Worm (Caenorhabditis elegans): Measurements from ENCODE around the gene hsp-110.

Gene hsp-110

DNA sequence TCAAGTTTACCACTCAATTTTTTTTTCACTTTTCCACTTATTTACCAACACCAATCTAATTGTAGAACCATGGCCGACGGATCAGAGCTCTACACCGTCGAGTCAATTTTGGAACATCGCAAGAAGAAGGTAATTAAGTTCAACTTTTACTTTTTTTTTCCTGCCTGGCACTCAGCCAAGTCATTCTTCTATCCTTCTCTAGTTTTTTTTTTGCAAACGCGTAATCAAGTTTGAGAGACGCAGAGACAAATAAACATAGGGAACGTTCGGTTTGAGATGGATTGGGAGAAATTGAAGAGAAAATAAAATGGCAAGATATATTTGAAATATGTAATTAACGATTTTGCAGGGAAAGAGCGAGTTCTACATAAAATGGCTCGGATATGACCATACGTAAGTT, 20.4 kb downstream of the hsp-110 start, which contains the start of gene cec-1:
cec-1 (plus strand) TSS at position 63 of the 400 bp plus-strand sequence.
- no peak for TF ChIP-seq nhr-237 (tag; optimal IDR thresholded peaks at IDR 0.05)
- no peak for TF ChIP-seq pha-4 (tag; optimal IDR thresholded peaks at IDR 0.05)
- TF ChIP-seq blmp-1 (tag; optimal IDR thresholded peaks at IDR 0.05) = no peak
- no peak for TF ChIP-seq elt-3 (tag; optimal IDR thresholded peaks at IDR 0.05)
- TF ChIP-seq ham-2 (GFP tag; optimal IDR thresholded peaks at IDR 0.05) = no peak
- TF ChIP-seq sptf-1 (tag; optimal IDR thresholded peaks at IDR 0.05) = no peak
- TF ChIP-seq unc-62 (GFP tag; optimal IDR thresholded peaks at IDR 0.05) = no peak
- TF ChIP-seq ces-1 (GFP tag; optimal IDR thresholded peaks at IDR 0.05) = peak; percentile 74
- TF ChIP-seq nhr-76 (tag; optimal IDR thresholded peaks at IDR 0.05) = no peak

DNA sequence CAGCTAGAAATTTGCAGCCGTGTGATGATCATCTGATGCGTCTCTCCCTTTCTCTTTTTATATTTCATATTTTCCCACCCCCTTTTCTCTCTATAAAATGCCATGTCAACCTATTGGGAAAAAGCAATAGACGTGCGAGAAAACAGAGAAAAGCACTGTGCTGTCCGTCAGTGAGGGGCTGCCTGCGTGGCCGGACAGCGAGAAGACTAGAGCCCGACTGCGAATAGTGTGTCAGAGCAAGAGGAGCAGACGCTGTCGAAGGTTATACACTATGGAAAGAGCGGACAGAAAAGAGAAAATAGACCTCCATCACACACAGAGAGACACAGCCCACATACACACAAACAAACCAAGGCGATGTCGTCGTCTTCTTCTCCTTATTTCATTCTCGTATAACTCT, 21.6 kb downstream of the hsp-110 start:
- TF ChIP-seq elt-3 (tag; optimal IDR thresholded peaks at IDR 0.05) = no peak
- peak; percentile 1 for TF ChIP-seq nhr-2 (tag; optimal IDR thresholded peaks at IDR 0.05)
- TF ChIP-seq nhr-237 (tag; optimal IDR thresholded peaks at IDR 0.05) = no peak
- TF ChIP-seq lin-32 (GFP tag; optimal IDR thresholded peaks at IDR 0.05) = no peak
- TF ChIP-seq drap-1 (GFP tag; optimal IDR thresholded peaks at IDR 0.05) = peak; percentile 49
- TF ChIP-seq bed-3 (GFP tag; optimal IDR thresholded peaks at IDR 0.05) = no peak
- TF ChIP-seq mls-2 (tag; optimal IDR thresholded peaks at IDR 0.05) = peak; percentile 53
- peak; percentile 19 for TF ChIP-seq unc-120 (tag; optimal IDR thresholded peaks at IDR 0.05; ENCODE audit: poor library complexity, severe bottlenecking)
- TF ChIP-seq elt-1 (tag; optimal IDR thresholded peaks at IDR 0.05; ENCODE audit: borderline replicate concordance, insufficient read depth) = no peak
- TF ChIP-seq lsy-2 (tag; optimal IDR thresholded peaks at IDR 0.05) = peak; percentile 29
- no peak for TF ChIP-seq nhr-28 (tag; optimal IDR thresholded peaks at IDR 0.05)
- TF ChIP-seq snpc-4 (tag; optimal IDR thresholded peaks at IDR 0.05) = no peak
- TF ChIP-seq tbx-8 (GFP tag; optimal IDR thresholded peaks at IDR 0.05) = no peak
- no peak for TF ChIP-seq unc-39 (tag; optimal IDR thresholded peaks at IDR 0.05)
- TF ChIP-seq blmp-1 (tag; optimal IDR thresholded peaks at IDR 0.05) = no peak
- peak; percentile 36 for TF ChIP-seq mep-1 (tag; optimal IDR thresholded peaks at IDR 0.05)
- peak; percentile 57 for TF ChIP-seq ham-2 (GFP tag; optimal IDR thresholded peaks at IDR 0.05)
- TF ChIP-seq ceh-83 (GFP tag; optimal IDR thresholded peaks at IDR 0.05) = no peak
- peak; percentile 23 for TF ChIP-seq ces-1 (GFP tag; optimal IDR thresholded peaks at IDR 0.05)
- TF ChIP-seq ztf-11 (tag; optimal IDR thresholded peaks at IDR 0.05) = no peak
- no peak for TF ChIP-seq nhr-12 (tag; optimal IDR thresholded peaks at IDR 0.05)
- TF ChIP-seq ceh-43 (GFP tag; optimal IDR thresholded peaks at IDR 0.05) = no peak
- peak; percentile 50 for TF ChIP-seq cnd-1 (tag; optimal IDR thresholded peaks at IDR 0.05)
- TF ChIP-seq M03D4.4 (tag; optimal IDR thresholded peaks at IDR 0.05) = no peak
- TF ChIP-seq nhr-76 (tag; optimal IDR thresholded peaks at IDR 0.05) = no peak
- TF ChIP-seq flh-1 (GFP tag; optimal IDR thresholded peaks at IDR 0.05) = no peak
- peak; percentile 9 for TF ChIP-seq sptf-1 (tag; optimal IDR thresholded peaks at IDR 0.05)
- TF ChIP-seq ceh-39 (tag; optimal IDR thresholded peaks at IDR 0.05) = no peak
- peak; percentile 21 for TF ChIP-seq pha-4 (tag; optimal IDR thresholded peaks at IDR 0.05)
- TF ChIP-seq mab-5 (tag; optimal IDR thresholded peaks at IDR 0.05) = no peak
- no peak for TF ChIP-seq sem-2 (GFP tag; optimal IDR thresholded peaks at IDR 0.05)
- TF ChIP-seq hlh-1 (tag; optimal IDR thresholded peaks at IDR 0.05) = peak; percentile 22
- TF ChIP-seq unc-62 (GFP tag; optimal IDR thresholded peaks at IDR 0.05) = peak; percentile 48
- TF ChIP-seq lin-13 (tag; optimal IDR thresholded peaks at IDR 0.05) = no peak
- TF ChIP-seq zip-8 (tag; optimal IDR thresholded peaks at IDR 0.05) = no peak

DNA sequence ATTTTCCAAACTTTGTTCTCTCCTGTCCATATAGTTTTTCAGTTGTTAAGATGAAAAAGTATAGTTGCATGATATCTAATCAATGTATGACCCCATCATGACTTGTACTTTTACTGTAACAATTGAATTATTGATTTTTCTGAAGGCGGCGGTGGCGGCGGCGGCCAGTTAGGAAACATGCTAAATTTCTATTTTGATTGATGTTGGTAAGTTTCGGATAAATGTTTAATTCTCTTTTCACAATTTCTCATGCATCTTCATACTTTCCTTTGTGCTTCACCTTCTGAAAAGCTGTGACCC, 28.8 kb downstream of the hsp-110 start, which contains the start of gene sor-1:
sor-1 (plus strand) TSS at position 201 of the 300 bp plus-strand sequence.
- TF ChIP-seq lin-32 (GFP tag; optimal IDR thresholded peaks at IDR 0.05) (no peak), lin-13 (tag; optimal IDR thresholded peaks at IDR 0.05) (no peak), ceh-83 (GFP tag; optimal IDR thresholded peaks at IDR 0.05) (no peak), tbx-8 (GFP tag; optimal IDR thresholded peaks at IDR 0.05) (no peak), M03D4.4 (tag; optimal IDR thresholded peaks at IDR 0.05) (no peak), lsy-2 (tag; optimal IDR thresholded peaks at IDR 0.05) (no peak), unc-120 (tag; optimal IDR thresholded peaks at IDR 0.05; ENCODE audit: poor library complexity, severe bottlenecking) (no peak), sem-2 (GFP tag; optimal IDR thresholded peaks at IDR 0.05) (no peak), ces-1 (GFP tag; optimal IDR thresholded peaks at IDR 0.05) (no peak), bed-3 (GFP tag; optimal IDR thresholded peaks at IDR 0.05) (no peak), cnd-1 (tag; optimal IDR thresholded peaks at IDR 0.05) (no peak), mls-2 (tag; optimal IDR thresholded peaks at IDR 0.05) (no peak), mep-1 (tag; optimal IDR thresholded peaks at IDR 0.05) (no peak), nhr-12 (tag; optimal IDR thresholded peaks at IDR 0.05) (no peak), elt-1 (tag; optimal IDR thresholded peaks at IDR 0.05; ENCODE audit: borderline replicate concordance, insufficient read depth) (no peak), nhr-76 (tag; optimal IDR thresholded peaks at IDR 0.05) (no peak), zip-8 (tag; optimal IDR thresholded peaks at IDR 0.05) (no peak), sptf-1 (tag; optimal IDR thresholded peaks at IDR 0.05) (no peak), drap-1 (GFP tag; optimal IDR thresholded peaks at IDR 0.05) (no peak), elt-3 (tag; optimal IDR thresholded peaks at IDR 0.05) (no peak)
